Worm (Caenorhabditis elegans): ENCODE results near the gene srlf-10.

The srlf-10 gene

ce11 chrIII:13435570-13435969, 33.6 kb downstream of the srlf-10 start, which contains the start of gene F45G2.8:
TSS of gene F45G2.8 (minus strand) at chrIII:13435670.
- TF ChIP-seq Y55F3AM.14 (GFP tag; optimal IDR thresholded peaks at IDR 0.05) = no peak
- no peak for TF ChIP-seq ceh-82 (tag; optimal IDR thresholded peaks at IDR 0.05)
- no peak for TF ChIP-seq nhr-12 (tag; optimal IDR thresholded peaks at IDR 0.05)
- no peak for TF ChIP-seq ztf-4 (tag; optimal IDR thresholded peaks at IDR 0.05)
- TF ChIP-seq gmeb-1 (tag; optimal IDR thresholded peaks at IDR 0.05) = no peak
- TF ChIP-seq snpc-4 (tag; optimal IDR thresholded peaks at IDR 0.05) = no peak
- no peak for TF ChIP-seq mab-5 (tag; optimal IDR thresholded peaks at IDR 0.05)
- no peak for TF ChIP-seq crh-2 (tag; optimal IDR thresholded peaks at IDR 0.05)
- no peak for TF ChIP-seq unc-55 (GFP tag; optimal IDR thresholded peaks at IDR 0.05)
- no peak for TF ChIP-seq sma-9 (GFP tag; optimal IDR thresholded peaks at IDR 0.05)
- no peak for TF ChIP-seq sma-9 (tag; optimal IDR thresholded peaks at IDR 0.05)
- TF ChIP-seq lin-13 (GFP tag; optimal IDR thresholded peaks at IDR 0.05) = no peak
- no peak for TF ChIP-seq ztf-11 (tag; optimal IDR thresholded peaks at IDR 0.05)
- TF ChIP-seq sem-4 (tag; optimal IDR thresholded peaks at IDR 0.05) = no peak
- TF ChIP-seq sma-3 (GFP tag; optimal IDR thresholded peaks at IDR 0.05) = no peak
- no peak for TF ChIP-seq fos-1 (tag; optimal IDR thresholded peaks at IDR 0.05)
- TF ChIP-seq F13H6.1 (tag; optimal IDR thresholded peaks at IDR 0.05) = no peak

ce11 chrIII:13436843-13437242, 34.8 kb downstream of the srlf-10 start, which contains the start of gene F45G2.9:
TSS of gene F45G2.9 (minus strand) at chrIII:13436943.
- TF ChIP-seq unc-39 (tag; optimal IDR thresholded peaks at IDR 0.05) = no peak
- TF ChIP-seq nhr-129 (tag; optimal IDR thresholded peaks at IDR 0.05) = no peak

DNA sequence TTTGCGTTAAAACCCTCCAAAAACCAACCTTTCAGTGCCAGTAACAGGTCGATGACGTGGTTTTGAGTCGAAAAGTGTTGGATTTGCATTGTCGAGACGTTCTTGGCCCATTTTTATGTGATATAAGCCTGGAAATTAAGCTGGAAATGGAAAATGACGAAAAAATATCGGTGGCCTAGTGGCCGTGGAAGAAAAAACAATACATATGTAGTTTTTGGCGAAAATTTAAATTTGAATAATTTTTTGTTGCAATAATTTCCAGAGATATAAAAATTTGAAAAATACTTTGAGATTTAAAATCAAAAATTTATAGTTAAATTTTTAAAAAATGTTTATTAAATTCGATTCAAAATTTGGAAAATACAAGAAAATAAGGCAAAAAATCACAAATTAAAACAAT, 37.4 kb downstream of the srlf-10 start, which contains the start of gene ciao-2B:
ciao-2B (minus strand) TSS at position 130 of the 400 bp plus-strand sequence.
- TF ChIP-seq F13H6.1 (tag; optimal IDR thresholded peaks at IDR 0.05) (no peak), crh-2 (tag; optimal IDR thresholded peaks at IDR 0.05) (peak; percentile 15), ztf-11 (tag; optimal IDR thresholded peaks at IDR 0.05) (no peak), sma-9 (GFP tag; optimal IDR thresholded peaks at IDR 0.05) (no peak), sma-9 (tag; optimal IDR thresholded peaks at IDR 0.05) (no peak), blmp-1 (tag; optimal IDR thresholded peaks at IDR 0.05; ENCODE audit: insufficient read depth) (no peak), nhr-10 (tag; optimal IDR thresholded peaks at IDR 0.05) (no peak), nhr-25 (tag; optimal IDR thresholded peaks at IDR 0.05) (peak; percentile 6), unc-62 (GFP tag; optimal IDR thresholded peaks at IDR 0.05) (no peak), lin-39 (tag; optimal IDR thresholded peaks at IDR 0.05) (no peak), nhr-77 (tag; optimal IDR thresholded peaks at IDR 0.05) (no peak), sma-3 (GFP tag; optimal IDR thresholded peaks at IDR 0.05) (no peak), alr-1 (tag; optimal IDR thresholded peaks at IDR 0.05) (no peak), Y55F3AM.14 (GFP tag; optimal IDR thresholded peaks at IDR 0.05) (no peak), unc-55 (GFP tag; optimal IDR thresholded peaks at IDR 0.05) (peak; percentile 63), lin-11 (tag; optimal IDR thresholded peaks at IDR 0.05) (no peak), nhr-12 (tag; optimal IDR thresholded peaks at IDR 0.05) (no peak), mab-5 (tag; optimal IDR thresholded peaks at IDR 0.05) (no peak), lin-13 (GFP tag; optimal IDR thresholded peaks at IDR 0.05) (peak; percentile 37), peb-1 (tag; optimal IDR thresholded peaks at IDR 0.05) (no peak), gmeb-1 (tag; optimal IDR thresholded peaks at IDR 0.05) (peak; percentile 90), skn-1 (tag; optimal IDR thresholded peaks at IDR 0.05) (no peak), sem-4 (tag; optimal IDR thresholded peaks at IDR 0.05) (no peak), elt-1 (tag; optimal IDR thresholded peaks at IDR 0.05) (no peak), snpc-4 (tag; optimal IDR thresholded peaks at IDR 0.05) (no peak), fos-1 (tag; optimal IDR thresholded peaks at IDR 0.05) (no peak), dmd-4 (tag; optimal IDR thresholded peaks at IDR 0.05) (no peak), lsy-2 (tag; optimal IDR thresholded peaks at IDR 0.05) (peak in 1 of 2 experiments; percentile 64), nhr-23 (tag; optimal IDR thresholded peaks at IDR 0.05) (no peak), egl-27 (tag; optimal IDR thresholded peaks at IDR 0.05) (no peak), nhr-21 (tag; optimal IDR thresholded peaks at IDR 0.05) (no peak), mdl-1 (tag; optimal IDR thresholded peaks at IDR 0.05) (no peak), nhr-11 (tag; optimal IDR thresholded peaks at IDR 0.05) (no peak), ztf-4 (tag; optimal IDR thresholded peaks at IDR 0.05) (no peak), C34F6.9 (tag; optimal IDR thresholded peaks at IDR 0.05) (peak; percentile 54), ceh-82 (tag; optimal IDR thresholded peaks at IDR 0.05) (no peak), nhr-6 (tag; optimal IDR thresholded peaks at IDR 0.05) (no peak), aly-2 (tag; optimal IDR thresholded peaks at IDR 0.05) (no peak), unc-39 (tag; optimal IDR thresholded peaks at IDR 0.05) (no peak), R02D3.7 (tag; optimal IDR thresholded peaks at IDR 0.05) (no peak), nhr-237 (tag; optimal IDR thresholded peaks at IDR 0.05) (no peak), zag-1 (tag; optimal IDR thresholded peaks at IDR 0.05) (no peak)

Measured in whole organism, L2 larva.